Worm (Caenorhabditis elegans) whole organism, L3 larva: ENCODE data around the gene tag-250.
A peak's percentile ranks its signal among the peaks of the same experiment; 100 is the strongest.

Experiments
- aly-2 ChIP-seq: fragments of 150-350 bp; optimal IDR thresholded peaks from 2 replicates; lab custom pipeline; 2014; ENCODE audit warnings: missing biosample characterization, missing genetic modification characterization
- ceh-16 ChIP-seq: sonication (generic microtip); optimal IDR thresholded peaks from 2 replicates; lab custom pipeline; 2017; ENCODE audit warnings: missing biosample characterization, missing genetic modification characterization
- ceh-28 ChIP-seq: fragments of 150-350 bp; optimal IDR thresholded peaks from 2 replicates; lab custom pipeline; 2014; ENCODE audit warnings: missing biosample characterization, missing genetic modification reagents, missing genetic modification characterization
- ceh-9 ChIP-seq: sonication (generic microtip); optimal IDR thresholded peaks from 2 replicates; lab custom pipeline; 2018; ENCODE audit warnings: missing biosample characterization, missing genetic modification characterization
- egl-27 ChIP-seq: sonication (generic microtip); optimal IDR thresholded peaks from 4 replicates; lab custom pipeline; 2017; ENCODE audit warnings: missing biosample characterization, missing genetic modification reagents, missing genetic modification characterization
- egl-5 ChIP-seq: fragments of 150-350 bp; optimal IDR thresholded peaks from 2 replicates; lab custom pipeline; 2017; ENCODE audit warnings: missing biosample characterization, missing genetic modification reagents, missing genetic modification characterization, inconsistent platforms
- elt-2 ChIP-seq: sonication (generic microtip); optimal IDR thresholded peaks from 2 replicates; lab custom pipeline; 2016; ENCODE audit warnings: missing genetic modification reagents, mild to moderate bottlenecking, missing genetic modification characterization, missing compliant biosample characterization
- elt-3 ChIP-seq, 3 experiments: fragments of 150-350 bp in 1 of 3; sonication (generic microtip) in 2 of 3; optimal IDR thresholded peaks; 2 replicates in 2 of 3; 4 replicates in 1 of 3; lab custom pipeline; 2014 to 2017; ENCODE audit warnings: missing biosample characterization in 3 of 3, missing genetic modification characterization in 3 of 3
- eor-1 ChIP-seq, 2 experiments: fragments of 150-350 bp; optimal IDR thresholded peaks; 2 replicates each; lab custom pipeline; 2014 to 2018; ENCODE audit warnings: missing biosample characterization in 2 of 2, missing genetic modification characterization in 2 of 2
- fos-1 ChIP-seq: fragments of 150-350 bp; optimal IDR thresholded peaks from 2 replicates; lab custom pipeline; 2014; ENCODE audit warnings: missing biosample characterization, missing genetic modification characterization
- hmg-11 ChIP-seq: sonication (generic microtip); optimal IDR thresholded peaks from 2 replicates; lab custom pipeline; 2016; ENCODE audit warnings: missing genetic modification characterization, missing compliant biosample characterization
- jun-1 ChIP-seq: fragments of 150-350 bp; optimal IDR thresholded peaks from 2 replicates; lab custom pipeline; 2014; ENCODE audit warnings: missing biosample characterization, missing genetic modification reagents, missing genetic modification characterization
- lin-15B ChIP-seq: fragments of 150-350 bp; optimal IDR thresholded peaks from 2 replicates; lab custom pipeline; 2014; ENCODE audit warnings: missing biosample characterization, missing genetic modification characterization
- lin-39 ChIP-seq: fragments of 150-350 bp; optimal IDR thresholded peaks from 2 replicates; lab custom pipeline; 2018; ENCODE audit warnings: missing biosample characterization, missing genetic modification reagents, missing genetic modification characterization
- lsy-12 ChIP-seq: sonication (generic microtip); optimal IDR thresholded peaks from 2 replicates; lab custom pipeline; 2016; ENCODE audit warnings: mild to moderate bottlenecking, missing genetic modification characterization, missing compliant biosample characterization
- nfya-1 ChIP-seq: sonication (generic microtip); optimal IDR thresholded peaks from 2 replicates; lab custom pipeline; 2017; ENCODE audit warnings: missing genetic modification characterization, mild to moderate bottlenecking, missing compliant biosample characterization, antibody characterized with exemption, moderate library complexity; ENCODE audit not compliant: insufficient read depth
- nhr-11 ChIP-seq: fragments of 150-350 bp; optimal IDR thresholded peaks from 2 replicates; lab custom pipeline; 2014; ENCODE audit warnings: missing biosample characterization, missing genetic modification characterization
- nhr-12 ChIP-seq: fragments of 150-350 bp; optimal IDR thresholded peaks from 2 replicates; lab custom pipeline; 2014; ENCODE audit warnings: missing biosample characterization, missing genetic modification characterization
- nhr-23 ChIP-seq: fragments of 150-350 bp; optimal IDR thresholded peaks from 2 replicates; lab custom pipeline; 2014; ENCODE audit warnings: missing biosample characterization, missing genetic modification reagents, missing genetic modification characterization
- nhr-237 ChIP-seq: fragments of 150-350 bp; optimal IDR thresholded peaks from 2 replicates; lab custom pipeline; 2014; ENCODE audit warnings: missing biosample characterization, missing genetic modification characterization
- nhr-25 ChIP-seq: sonication (generic microtip); optimal IDR thresholded peaks from 2 replicates; lab custom pipeline; 2017; ENCODE audit warnings: missing biosample characterization, missing genetic modification characterization
- nhr-28 ChIP-seq: fragments of 150-350 bp; optimal IDR thresholded peaks from 2 replicates; lab custom pipeline; 2014; ENCODE audit warnings: missing biosample characterization, missing genetic modification characterization
- nhr-43 ChIP-seq: sonication (generic microtip); optimal IDR thresholded peaks from 2 replicates; lab custom pipeline; 2016; ENCODE audit warnings: mild to moderate bottlenecking, missing genetic modification characterization, missing compliant biosample characterization; ENCODE audit not compliant: poor library complexity, severe bottlenecking
- nhr-67 ChIP-seq: fragments of 150-350 bp; optimal IDR thresholded peaks from 2 replicates; lab custom pipeline; 2014; ENCODE audit warnings: missing biosample characterization, missing genetic modification characterization
- nhr-77 ChIP-seq: fragments of 150-350 bp; optimal IDR thresholded peaks from 2 replicates; lab custom pipeline; 2014; ENCODE audit warnings: missing biosample characterization, missing genetic modification characterization
- pha-4 ChIP-seq: fragments of 150-350 bp; optimal IDR thresholded peaks from 2 replicates; lab custom pipeline; 2014; ENCODE audit warnings: missing biosample characterization, missing genetic modification reagents, missing genetic modification characterization
- pqm-1 ChIP-seq: fragments of 150-350 bp; optimal IDR thresholded peaks from 2 replicates; lab custom pipeline; 2017; ENCODE audit warnings: missing biosample characterization, missing genetic modification characterization, inconsistent platforms
- sea-2 ChIP-seq: fragments of 150-350 bp; sonication (generic microtip); optimal IDR thresholded peaks from 4 replicates; lab custom pipeline; 2014; ENCODE audit warnings: missing biosample characterization, missing genetic modification reagents, missing genetic modification characterization
- skn-1 ChIP-seq: fragments of 150-350 bp; optimal IDR thresholded peaks from 2 replicates; lab custom pipeline; 2014; ENCODE audit warnings: missing biosample characterization, missing genetic modification characterization
- tbx-2 ChIP-seq: sonication (generic microtip); optimal IDR thresholded peaks from 2 replicates; lab custom pipeline; 2016; ENCODE audit warnings: mild to moderate bottlenecking, missing genetic modification characterization, missing compliant biosample characterization
- unc-39 ChIP-seq: sonication (generic microtip); optimal IDR thresholded peaks from 4 replicates; lab custom pipeline; 2017; ENCODE audit warnings: missing biosample characterization, missing genetic modification characterization
- zag-1 ChIP-seq: fragments of 150-350 bp; optimal IDR thresholded peaks from 2 replicates; lab custom pipeline; 2014; ENCODE audit warnings: missing biosample characterization, missing genetic modification characterization
- ztf-11 ChIP-seq: fragments of 150-350 bp; optimal IDR thresholded peaks from 2 replicates; lab custom pipeline; 2014; ENCODE audit warnings: missing biosample characterization, missing genetic modification characterization
- ztf-4 ChIP-seq: fragments of 150-350 bp; optimal IDR thresholded peaks from 2 replicates; lab custom pipeline; 2014; ENCODE audit warnings: missing biosample characterization, missing genetic modification characterization

Gene tag-250

ce11 chrIII:7889036-7889435 lies 35.7 kb downstream of the tag-250 start:
- TF ChIP-seq hmg-11 (tag; lab: Kevin White, UChicago): no peak
- TF ChIP-seq nhr-28 (tag; lab: Kevin White, UChicago): no peak
- TF ChIP-seq nhr-12 (tag; lab: Kevin White, UChicago): no peak
- no peak for TF ChIP-seq ceh-9 (tag; lab: Kevin White, UChicago)
- no peak for TF ChIP-seq eor-1 (tag; optimal IDR thresholded peaks at IDR 0.05; lab: Kevin White, UChicago)
- no peak for TF ChIP-seq aly-2 (tag; lab: Kevin White, UChicago)
- no peak for TF ChIP-seq nhr-43 (tag; lab: Kevin White, UChicago)
- no peak for TF ChIP-seq pha-4 (tag; lab: Kevin White, UChicago)
- TF ChIP-seq pqm-1 (tag; lab: Kevin White, UChicago): no peak
- no peak for TF ChIP-seq ztf-11
- no peak for TF ChIP-seq jun-1 (tag; lab: Kevin White, UChicago)
- no peak for TF ChIP-seq skn-1 (tag; lab: Kevin White, UChicago)
- TF ChIP-seq, all 47 proteins: peak for 0

ce11 chrIII:7884863-7885262 lies 39.9 kb downstream of the tag-250 start, which contains the start of gene ZK688.11:
Gene ZK688.11, minus strand, starts transcription at chrIII:7884963.
- TF ChIP-seq sea-2 (GFP tag; lab: Kevin White, UChicago) (no peak), ceh-28 (tag; lab: Kevin White, UChicago) (peak; percentile 3), nhr-25 (tag; lab: Kevin White, UChicago) (no peak)

ce11 chrIII:7882900-7883299 lies 41.8 kb downstream of the tag-250 start, which contains the start of gene ZK688.9:
Gene ZK688.9, minus strand, starts transcription at chrIII:7883000.
- TF ChIP-seq nhr-23 (tag; lab: Kevin White, UChicago): no peak
- TF ChIP-seq ceh-16: no peak
- no peak for TF ChIP-seq tbx-2 (tag; lab: Kevin White, UChicago)
- TF ChIP-seq egl-27 (tag; lab: Kevin White, UChicago): no peak

- TF ChIP-seq nfya-1 (tag; lab: Kevin White, UChicago): no peak
- no peak for TF ChIP-seq ztf-4 (tag; lab: Kevin White, UChicago)
- TF ChIP-seq zag-1 (tag; lab: Kevin White, UChicago): no peak
- no peak for TF ChIP-seq nhr-28 (tag; lab: Kevin White, UChicago)
- no peak for TF ChIP-seq nhr-67 (tag; lab: Kevin White, UChicago)
These were observed 44.5 kb downstream of the tag-250 start for ce11 chrIII:7880132-7880715.

- TF ChIP-seq elt-3 (tag; optimal IDR thresholded peaks at IDR 0.05; lab: Kevin White, UChicago) (no peak), hmg-11 (tag; lab: Kevin White, UChicago) (no peak), egl-5 (tag; lab: Kevin White, UChicago) (no peak), lin-15B (no peak), lin-39 (tag; lab: Kevin White, UChicago) (no peak), nhr-25 (tag; lab: Kevin White, UChicago) (no peak), skn-1 (tag; lab: Kevin White, UChicago) (no peak), ceh-9 (tag; lab: Kevin White, UChicago) (no peak), unc-39 (no peak), nhr-67 (tag; lab: Kevin White, UChicago) (no peak), ceh-16 (no peak), nhr-11 (no peak), nhr-12 (tag; lab: Kevin White, UChicago) (no peak), sea-2 (GFP tag; lab: Kevin White, UChicago) (no peak), egl-27 (tag; lab: Kevin White, UChicago) (no peak)
These were observed 45.8 kb downstream of the tag-250 start, which contains the start of gene sup-18 for ce11 chrIII:7878852-7879329. Gene sup-18, minus strand, starts transcription at chrIII:7878902.

- TF ChIP-seq ztf-4 (tag; lab: Kevin White, UChicago) (no peak), nhr-237 (tag; lab: Kevin White, UChicago) (no peak), zag-1 (tag; lab: Kevin White, UChicago) (no peak), elt-2 (tag; lab: Kevin White, UChicago) (no peak), fos-1 (tag; lab: Kevin White, UChicago) (no peak), nhr-77 (tag; lab: Kevin White, UChicago) (no peak), lsy-12 (tag; lab: Kevin White, UChicago) (no peak)
These were observed 47.6 kb downstream of the tag-250 start for ce11 chrIII:7877090-7877489.
